Worm (Caenorhabditis elegans) whole organism, midembryonic: ENCODE measurements around the gene gpa-6.
A peak's percentile ranks its signal among the peaks of the same experiment; 100 is the strongest.

Source experiments
- T22C8.4 ChIP-seq: fragments of 200-800 bp; sonication (Bioruptor generic); IDR thresholded peaks from 2 replicates; pipeline ENCODE4 v1.3.6; 2022; ENCODE audit warnings: missing genetic modification characterization, missing compliant biosample characterization
- cog-1 ChIP-seq: sonication (generic microtip); optimal IDR thresholded peaks from 2 replicates; lab custom pipeline; 2016; ENCODE audit warnings: missing genetic modification characterization, missing compliant biosample characterization
- flt-1 ChIP-seq: fragments of 200-800 bp; sonication (Bioruptor generic); IDR thresholded peaks from 2 replicates; pipeline ENCODE4 v1.3.6; 2022; ENCODE audit warnings: missing genetic modification characterization, missing compliant biosample characterization
- klf-2 ChIP-seq: fragments of 200-800 bp; sonication (Bioruptor generic); conservative IDR thresholded peaks from 2 replicates; pipeline ENCODE4 v1.3.6; 2022; ENCODE audit warnings: missing genetic modification reagents, missing genetic modification characterization, missing compliant biosample characterization
- med-1 ChIP-seq: sonication (generic microtip); optimal IDR thresholded peaks from 2 replicates; lab custom pipeline; 2017; ENCODE audit warnings: missing genetic modification characterization, mild to moderate bottlenecking, missing compliant biosample characterization, antibody characterized with exemption, missing genetic modification reagents; ENCODE audit not compliant: insufficient read depth
- ref-1 ChIP-seq: fragments of 200-800 bp; sonication (Bioruptor generic); conservative IDR thresholded peaks from 2 replicates; pipeline ENCODE4 v1.3.6; 2022; ENCODE audit warnings: missing genetic modification reagents, missing genetic modification characterization, missing compliant biosample characterization
- tab-1 ChIP-seq: fragments of 200-800 bp; sonication (Bioruptor generic); IDR thresholded peaks from 2 replicates; pipeline ENCODE4 v1.3.6; 2022; ENCODE audit warnings: missing genetic modification characterization, missing compliant biosample characterization
- ztf-23 ChIP-seq: fragments of 200-800 bp; sonication (Bioruptor generic); IDR thresholded peaks from 2 replicates; pipeline ENCODE4 v1.3.6; 2022; ENCODE audit warnings: missing genetic modification reagents, missing genetic modification characterization, missing compliant biosample characterization
- ztf-29 ChIP-seq: fragments of 200-800 bp; sonication (Bioruptor generic); IDR thresholded peaks from 2 replicates; pipeline ENCODE4 v1.3.6; 2022; ENCODE audit warnings: missing genetic modification reagents, missing genetic modification characterization, missing compliant biosample characterization

The gpa-6 gene

DNA sequence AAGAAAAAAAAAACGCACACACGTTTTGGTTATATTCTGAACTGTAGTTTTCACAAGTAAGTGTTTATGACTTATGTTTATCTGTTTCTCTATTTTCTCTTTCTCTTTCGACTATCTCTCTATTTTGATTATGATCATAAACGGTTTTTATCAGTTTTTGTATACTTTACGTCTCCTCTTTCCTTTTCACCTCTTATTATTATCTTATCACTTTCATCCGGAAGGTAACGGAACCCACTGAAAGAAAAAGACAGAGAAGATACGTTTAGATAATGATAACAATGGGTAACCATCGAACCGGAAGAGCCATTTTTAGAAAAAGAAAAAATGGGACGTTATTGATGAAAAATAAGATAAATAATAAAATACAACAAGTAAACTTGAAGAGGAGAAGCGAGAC, 25.3 kb upstream of the gpa-6 start:
- TF ChIP-seq tab-1 (GFP tag; lab: Robert Waterston, UW) (no peak), ref-1 (GFP tag; lab: Robert Waterston, UW) (no peak), ztf-23 (GFP tag; lab: Robert Waterston, UW) (no peak), flt-1 (GFP tag; lab: Robert Waterston, UW) (no peak)

DNA sequence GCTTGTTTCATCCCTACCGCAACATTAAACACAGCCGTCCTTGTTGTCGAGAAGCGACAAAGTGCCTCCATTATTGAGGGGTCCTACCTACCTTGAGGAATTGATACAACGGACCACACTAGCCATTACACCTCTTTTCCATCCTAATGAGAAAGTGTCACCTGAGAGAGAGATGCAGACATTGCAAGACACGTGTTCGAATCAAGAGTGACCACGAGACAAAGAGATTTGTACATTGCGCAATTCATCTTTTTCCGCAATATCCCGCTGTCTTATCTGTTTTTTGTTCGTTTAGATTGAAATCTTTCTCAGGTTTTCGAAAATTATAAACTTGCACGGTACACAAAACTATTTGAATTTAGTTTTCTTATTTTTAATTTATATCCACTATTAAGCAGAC, 21.9 kb upstream of the gpa-6 start:
- peak; percentile 88 for TF ChIP-seq cog-1 (tag; lab: Kevin White, UChicago)
- no peak for TF ChIP-seq tab-1 (GFP tag; lab: Robert Waterston, UW)

- TF ChIP-seq med-1 (GFP tag; lab: Kevin White, UChicago) (no peak), ztf-23 (GFP tag; lab: Robert Waterston, UW) (no peak), klf-2 (GFP tag; lab: Robert Waterston, UW) (no peak), tab-1 (GFP tag; lab: Robert Waterston, UW) (no peak), cog-1 (tag; lab: Kevin White, UChicago) (no peak), flt-1 (GFP tag; lab: Robert Waterston, UW) (no peak), ztf-29 (GFP tag; lab: Robert Waterston, UW) (no peak), T22C8.4 (no peak), ref-1 (GFP tag; lab: Robert Waterston, UW) (no peak)
These were observed 21.0 kb upstream of the gpa-6 start, which contains the start of gene mob-2 for ce11 chrX:13169975-13170374. mob-2 (minus strand) TSS chrX:13170075.

ce11 chrX:13170804-13171203, 20.2 kb upstream of the gpa-6 start:
- TF ChIP-seq ztf-23 (GFP tag; lab: Robert Waterston, UW) (no peak), T22C8.4 (no peak), tab-1 (GFP tag; lab: Robert Waterston, UW) (no peak), ztf-29 (GFP tag; lab: Robert Waterston, UW) (no peak), cog-1 (tag; lab: Kevin White, UChicago) (no peak), klf-2 (GFP tag; lab: Robert Waterston, UW) (no peak), flt-1 (GFP tag; lab: Robert Waterston, UW) (no peak), med-1 (GFP tag; lab: Kevin White, UChicago) (no peak)

DNA sequence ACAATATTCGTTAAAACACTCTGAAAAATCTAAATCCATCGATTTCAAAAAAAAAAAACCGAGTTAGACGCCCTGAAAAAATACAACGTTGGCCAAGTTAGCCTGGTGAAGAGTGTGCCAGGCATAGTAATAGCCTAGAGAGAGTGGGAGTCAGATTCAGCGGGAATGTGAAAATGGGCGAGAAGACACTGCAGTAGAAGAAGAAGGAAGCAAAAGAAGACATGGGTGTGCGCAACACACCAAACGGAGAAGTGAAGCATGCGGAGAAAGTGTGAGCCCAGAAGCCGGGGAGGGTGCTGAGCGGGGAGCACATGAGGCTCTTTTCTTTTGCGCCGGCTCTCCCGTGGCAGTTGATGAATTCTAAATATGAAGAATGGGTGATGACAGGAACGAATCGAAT, 19.8 kb upstream of the gpa-6 start:
- TF ChIP-seq cog-1 (tag; lab: Kevin White, UChicago): no peak
- no peak for TF ChIP-seq T22C8.4
- TF ChIP-seq ref-1 (GFP tag; lab: Robert Waterston, UW): no peak
- TF ChIP-seq ztf-23 (GFP tag; lab: Robert Waterston, UW): no peak
- TF ChIP-seq klf-2 (GFP tag; lab: Robert Waterston, UW): no peak
- TF ChIP-seq flt-1 (GFP tag; lab: Robert Waterston, UW): no peak
- TF ChIP-seq tab-1 (GFP tag; lab: Robert Waterston, UW): no peak
- TF ChIP-seq med-1 (GFP tag; lab: Kevin White, UChicago): no peak
- no peak for TF ChIP-seq ztf-29 (GFP tag; lab: Robert Waterston, UW)

DNA sequence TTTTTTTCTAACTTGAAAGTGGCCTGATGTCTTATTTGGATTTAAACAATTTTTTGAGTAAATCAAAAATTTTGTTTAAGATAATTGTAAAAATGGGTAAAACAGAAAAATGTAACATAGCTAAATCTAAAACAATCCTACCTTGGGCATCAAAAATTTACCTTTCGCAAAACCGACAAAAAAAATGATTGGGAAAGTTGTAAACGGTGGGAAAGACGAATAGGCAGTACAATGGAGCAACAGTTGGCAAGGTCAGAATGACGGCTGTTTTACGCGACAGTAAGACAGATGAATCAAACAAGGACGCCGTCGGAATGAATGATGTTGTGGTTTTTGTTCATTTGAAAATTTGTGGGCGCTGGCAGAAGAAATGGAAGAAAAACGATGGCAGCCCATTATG, 16.6 kb upstream of the gpa-6 start:
- TF ChIP-seq tab-1 (GFP tag; lab: Robert Waterston, UW) (no peak), ztf-29 (GFP tag; lab: Robert Waterston, UW) (no peak), flt-1 (GFP tag; lab: Robert Waterston, UW) (no peak), T22C8.4 (no peak), ref-1 (GFP tag; lab: Robert Waterston, UW) (no peak), med-1 (GFP tag; lab: Kevin White, UChicago) (no peak), klf-2 (GFP tag; lab: Robert Waterston, UW) (no peak), cog-1 (tag; lab: Kevin White, UChicago) (no peak), ztf-23 (GFP tag; lab: Robert Waterston, UW) (no peak)

DNA sequence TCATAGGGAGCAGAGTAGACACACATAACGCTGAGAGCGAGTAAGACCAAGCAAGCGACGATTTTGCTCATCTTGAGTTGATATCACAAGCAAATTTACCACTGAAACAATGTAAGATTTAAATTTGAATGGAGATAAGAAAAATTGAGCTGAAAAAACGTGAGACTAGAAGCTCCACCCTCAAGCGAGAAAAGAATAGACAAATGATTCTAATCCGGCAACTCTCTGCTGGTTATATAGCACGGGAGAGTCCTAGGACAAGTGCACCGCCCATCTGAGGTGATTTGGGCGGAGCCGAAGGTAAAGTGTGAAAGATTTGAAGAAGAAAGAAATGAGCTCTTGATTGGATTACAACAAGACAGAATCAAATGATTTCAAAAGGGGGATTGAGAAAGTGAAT, 12.7 kb upstream of the gpa-6 start, which contains the start of gene nlp-3:
Gene nlp-3, minus strand, starts transcription at position 101 of the 400 bp plus-strand sequence.
- TF ChIP-seq med-1 (GFP tag; lab: Kevin White, UChicago) (no peak), ztf-29 (GFP tag; lab: Robert Waterston, UW) (no peak), ref-1 (GFP tag; lab: Robert Waterston, UW) (no peak)

DNA sequence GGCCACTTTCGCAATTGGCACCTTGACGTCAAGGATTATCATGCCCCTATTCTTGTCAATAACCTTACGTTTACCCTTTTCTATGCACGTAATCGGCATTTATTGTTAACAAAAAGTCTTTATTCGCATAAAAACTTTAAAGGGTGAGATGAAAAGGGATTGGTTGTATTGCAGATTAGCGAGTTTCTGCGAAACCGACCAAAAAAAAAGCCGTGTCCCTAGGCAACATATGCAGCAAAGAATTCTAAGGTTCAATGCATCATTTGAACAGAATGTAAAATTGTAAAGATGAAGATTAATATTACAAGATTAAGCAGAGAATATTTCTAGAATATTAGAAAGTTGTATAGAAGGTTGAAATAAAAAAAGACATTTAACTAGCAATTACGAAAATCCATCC, 9.0 kb upstream of the gpa-6 start:
- TF ChIP-seq flt-1 (GFP tag; lab: Robert Waterston, UW): no peak
- TF ChIP-seq ref-1 (GFP tag; lab: Robert Waterston, UW): no peak
- no peak for TF ChIP-seq cog-1 (tag; lab: Kevin White, UChicago)
- TF ChIP-seq ztf-23 (GFP tag; lab: Robert Waterston, UW): no peak
- no peak for TF ChIP-seq med-1 (GFP tag; lab: Kevin White, UChicago)
- no peak for TF ChIP-seq tab-1 (GFP tag; lab: Robert Waterston, UW)
- no peak for TF ChIP-seq T22C8.4
- no peak for TF ChIP-seq ztf-29 (GFP tag; lab: Robert Waterston, UW)
- TF ChIP-seq klf-2 (GFP tag; lab: Robert Waterston, UW): no peak

DNA sequence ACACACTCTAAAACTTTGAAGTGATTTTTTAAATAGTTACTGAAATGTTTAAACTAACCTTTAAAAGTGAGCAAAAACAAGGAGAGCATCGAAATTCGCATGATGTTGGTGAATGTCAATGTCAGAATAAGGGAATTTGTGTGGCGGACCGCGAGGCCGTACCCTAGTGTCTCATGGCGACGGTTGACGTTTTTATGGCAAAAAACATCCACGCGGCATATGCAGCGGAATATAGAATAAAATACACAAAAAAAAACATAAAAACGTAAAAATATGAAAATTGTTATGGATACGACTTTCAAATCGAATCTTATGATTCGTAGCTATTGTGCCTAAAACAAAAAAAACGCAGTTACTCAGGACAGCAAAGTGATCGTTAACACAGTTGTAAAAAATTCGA, 1.2 kb upstream of the gpa-6 start, which contains the start of gene cwp-5:
Gene cwp-5, minus strand, starts transcription at position 101 of the 400 bp plus-strand sequence.
- TF ChIP-seq ztf-23 (GFP tag; lab: Robert Waterston, UW): no peak
- no peak for TF ChIP-seq flt-1 (GFP tag; lab: Robert Waterston, UW)
- no peak for TF ChIP-seq ztf-29 (GFP tag; lab: Robert Waterston, UW)
- no peak for TF ChIP-seq tab-1 (GFP tag; lab: Robert Waterston, UW)
- TF ChIP-seq med-1 (GFP tag; lab: Kevin White, UChicago): no peak
- no peak for TF ChIP-seq ref-1 (GFP tag; lab: Robert Waterston, UW)
- TF ChIP-seq cog-1 (tag; lab: Kevin White, UChicago): no peak
- no peak for TF ChIP-seq T22C8.4

ce11 chrX:13198134-13198533, 7.1 kb downstream of the gpa-6 start:
- TF ChIP-seq tab-1 (GFP tag; lab: Robert Waterston, UW): no peak
- TF ChIP-seq cog-1 (tag; lab: Kevin White, UChicago): no peak
- no peak for TF ChIP-seq T22C8.4
- TF ChIP-seq klf-2 (GFP tag; lab: Robert Waterston, UW): no peak
- TF ChIP-seq ref-1 (GFP tag; lab: Robert Waterston, UW): no peak
- no peak for TF ChIP-seq flt-1 (GFP tag; lab: Robert Waterston, UW)
- TF ChIP-seq ztf-23 (GFP tag; lab: Robert Waterston, UW): no peak
